Worm (Caenorhabditis elegans) whole organism, late embryonic: Measurements from ENCODE around the gene rbg-3.

Source experiments
- C38D4.7 ChIP-seq: fragments of 200-800 bp; sonication (Bioruptor generic); optimal IDR thresholded peaks from 2 replicates; lab custom pipeline; 2018; ENCODE audit warnings: mild to moderate bottlenecking, missing genetic modification characterization, moderate library complexity, missing compliant biosample characterization
- F13H6.1 ChIP-seq: sonication (generic microtip); optimal IDR thresholded peaks from 2 replicates; lab custom pipeline; 2016; ENCODE audit warnings: missing genetic modification characterization, missing compliant biosample characterization
- K02D7.2 ChIP-seq: sonication (generic microtip); optimal IDR thresholded peaks from 2 replicates; lab custom pipeline; 2017; ENCODE audit warnings: mild to moderate bottlenecking, missing genetic modification characterization, missing compliant biosample characterization
- T23F11.4 ChIP-seq: fragments of 200-800 bp; sonication (Bioruptor generic); optimal IDR thresholded peaks from 2 replicates; lab custom pipeline; 2018; ENCODE audit warnings: mild to moderate bottlenecking, missing genetic modification characterization, missing compliant biosample characterization
- ceh-14 ChIP-seq: sonication (generic microtip); optimal IDR thresholded peaks from 2 replicates; lab custom pipeline; 2016; ENCODE audit warnings: missing genotype, missing genetic modification characterization, missing compliant biosample characterization
- ceh-18 ChIP-seq: sonication (generic microtip); optimal IDR thresholded peaks from 2 replicates; lab custom pipeline; 2016; ENCODE audit warnings: missing genetic modification characterization, missing compliant biosample characterization
- ceh-19 ChIP-seq: fragments of 200-800 bp; sonication (Bioruptor generic); optimal IDR thresholded peaks from 2 replicates; lab custom pipeline; 2018; ENCODE audit warnings: mild to moderate bottlenecking, missing genetic modification characterization, missing compliant biosample characterization
- ceh-2 ChIP-seq: sonication (generic microtip); optimal IDR thresholded peaks from 2 replicates; lab custom pipeline; 2016; ENCODE audit warnings: missing genotype, missing genetic modification characterization, missing compliant biosample characterization
- ceh-22 ChIP-seq: sonication (generic microtip); optimal IDR thresholded peaks from 2 replicates; lab custom pipeline; 2017; ENCODE audit warnings: missing biosample characterization, missing genetic modification characterization
- ceh-31 ChIP-seq: sonication (generic microtip); optimal IDR thresholded peaks from 2 replicates; lab custom pipeline; 2016; ENCODE audit warnings: missing genetic modification characterization, missing compliant biosample characterization
- ceh-34 ChIP-seq: sonication (generic microtip); optimal IDR thresholded peaks from 2 replicates; lab custom pipeline; 2016; ENCODE audit warnings: mild to moderate bottlenecking, missing genetic modification characterization, missing compliant biosample characterization
- ceh-45 ChIP-seq: fragments of 200-800 bp; sonication (Bioruptor generic); IDR thresholded peaks from 2 replicates; pipeline ENCODE4 v1.3.6; 2022; ENCODE audit warnings: missing genetic modification reagents, missing genetic modification characterization, missing compliant biosample characterization
- ceh-48 ChIP-seq: sonication (generic microtip); optimal IDR thresholded peaks from 2 replicates; lab custom pipeline; 2016; ENCODE audit warnings: missing genetic modification characterization, inconsistent platforms, missing compliant biosample characterization
- ceh-6 ChIP-seq: fragments of 200-800 bp; sonication (Bioruptor generic); optimal IDR thresholded peaks from 2 replicates; lab custom pipeline; 2018; ENCODE audit warnings: mild to moderate bottlenecking, missing genetic modification characterization, missing compliant biosample characterization
- che-1 ChIP-seq: sonication (generic microtip); optimal IDR thresholded peaks from 2 replicates; lab custom pipeline; 2016; ENCODE audit warnings: mild to moderate bottlenecking, missing genetic modification characterization, missing compliant biosample characterization
- dmd-4 ChIP-seq: sonication (generic microtip); optimal IDR thresholded peaks from 2 replicates; lab custom pipeline; 2016; ENCODE audit warnings: borderline replicate concordance, missing genetic modification characterization, missing compliant biosample characterization
- dve-1 ChIP-seq: sonication (generic microtip); optimal IDR thresholded peaks from 2 replicates; lab custom pipeline; 2017; ENCODE audit warnings: antibody characterized with exemption, mild to moderate bottlenecking, missing genetic modification characterization, missing compliant biosample characterization
- elt-2 ChIP-seq: sonication (generic microtip); optimal IDR thresholded peaks from 2 replicates; lab custom pipeline; 2016; ENCODE audit warnings: missing genetic modification reagents, missing genetic modification characterization, missing compliant biosample characterization
- ets-4 ChIP-seq: sonication (generic microtip); optimal IDR thresholded peaks from 2 replicates; lab custom pipeline; 2016; ENCODE audit warnings: missing genetic modification characterization, missing compliant biosample characterization
- fax-1 ChIP-seq: sonication (generic microtip); optimal IDR thresholded peaks from 2 replicates; lab custom pipeline; 2016; ENCODE audit warnings: missing genotype, missing genetic modification characterization, missing compliant biosample characterization
- hlh-13 ChIP-seq: fragments of 200-800 bp; sonication (Bioruptor generic); optimal IDR thresholded peaks from 2 replicates; lab custom pipeline; 2018; ENCODE audit warnings: mild to moderate bottlenecking, missing genetic modification characterization, missing compliant biosample characterization
- hlh-30 ChIP-seq: sonication (generic microtip); optimal IDR thresholded peaks from 2 replicates; lab custom pipeline; 2017; ENCODE audit warnings: antibody characterized with exemption, missing genetic modification characterization, missing compliant biosample characterization; ENCODE audit not compliant: insufficient read depth
- mec-3 ChIP-seq: sonication (generic microtip); optimal IDR thresholded peaks from 2 replicates; lab custom pipeline; 2016; ENCODE audit warnings: borderline replicate concordance, missing genetic modification characterization, missing compliant biosample characterization
- nfya-1 ChIP-seq: sonication (generic microtip); optimal IDR thresholded peaks from 2 replicates; lab custom pipeline; 2017; ENCODE audit warnings: missing genetic modification characterization, mild to moderate bottlenecking, missing compliant biosample characterization, antibody characterized with exemption, moderate library complexity
- pag-3 ChIP-seq: sonication (generic microtip); optimal IDR thresholded peaks from 2 replicates; lab custom pipeline; 2016; ENCODE audit warnings: missing compliant biosample characterization, missing genetic modification characterization, borderline replicate concordance
- pat-9 ChIP-seq: fragments of 200-800 bp; sonication (Bioruptor generic); optimal IDR thresholded peaks from 2 replicates; lab custom pipeline; 2018; ENCODE audit warnings: mild to moderate bottlenecking, missing genetic modification characterization, moderate library complexity, missing compliant biosample characterization
- pax-1 ChIP-seq: fragments of 150-350 bp; optimal IDR thresholded peaks from 2 replicates; lab custom pipeline; 2014; ENCODE audit warnings: missing biosample characterization, missing genetic modification characterization
- ref-2 ChIP-seq: sonication (generic microtip); optimal IDR thresholded peaks from 2 replicates; lab custom pipeline; 2016; ENCODE audit warnings: missing genetic modification characterization, missing compliant biosample characterization
- rnt-1 ChIP-seq: sonication (generic microtip); optimal IDR thresholded peaks from 2 replicates; lab custom pipeline; 2016; ENCODE audit warnings: missing genetic modification characterization, missing compliant biosample characterization
- sdc-2 ChIP-seq: sonication (generic microtip); optimal IDR thresholded peaks from 2 replicates; lab custom pipeline; 2016; ENCODE audit warnings: missing genotype, missing genetic modification characterization, missing compliant biosample characterization
- sox-4 ChIP-seq: sonication (generic microtip); optimal IDR thresholded peaks from 2 replicates; lab custom pipeline; 2017; ENCODE audit warnings: mild to moderate bottlenecking, missing genetic modification characterization, inconsistent platforms, missing compliant biosample characterization
- tbx-2 ChIP-seq: sonication (generic microtip); optimal IDR thresholded peaks from 2 replicates; lab custom pipeline; 2016; ENCODE audit warnings: missing genetic modification characterization, missing compliant biosample characterization
- tbx-7 ChIP-seq: sonication (generic microtip); optimal IDR thresholded peaks from 2 replicates; lab custom pipeline; 2016; ENCODE audit warnings: missing genotype, missing genetic modification characterization, missing compliant biosample characterization
- ttx-3 ChIP-seq: sonication (generic microtip); optimal IDR thresholded peaks from 2 replicates; lab custom pipeline; 2016; ENCODE audit warnings: missing genetic modification reagents, missing genetic modification characterization, missing compliant biosample characterization
- unc-3 ChIP-seq, 2 experiments: fragments of 200-800 bp in 1 of 2; sonication (Bioruptor generic) in 1 of 2; sonication (generic microtip) in 1 of 2; conservative IDR thresholded peaks in 1 of 2; optimal IDR thresholded peaks in 1 of 2; 2 replicates each; pipeline versions ENCODE4 v1.3.6 to Lab custom; 2016 to 2022; ENCODE audit warnings: missing compliant biosample characterization in 2 of 2, missing genetic modification characterization in 2 of 2, missing genetic modification reagents in 1 of 2
- unc-42 ChIP-seq: sonication (generic microtip); optimal IDR thresholded peaks from 2 replicates; lab custom pipeline; 2016; ENCODE audit warnings: missing genotype, missing genetic modification characterization, missing compliant biosample characterization
- unc-55 ChIP-seq: sonication (generic microtip); optimal IDR thresholded peaks from 2 replicates; lab custom pipeline; 2017; ENCODE audit warnings: missing biosample characterization, missing genetic modification reagents, missing genetic modification characterization
- unc-86 ChIP-seq: sonication (generic microtip); optimal IDR thresholded peaks from 2 replicates; lab custom pipeline; 2016; ENCODE audit warnings: missing genetic modification characterization, missing compliant biosample characterization

The rbg-3 gene

DNA sequence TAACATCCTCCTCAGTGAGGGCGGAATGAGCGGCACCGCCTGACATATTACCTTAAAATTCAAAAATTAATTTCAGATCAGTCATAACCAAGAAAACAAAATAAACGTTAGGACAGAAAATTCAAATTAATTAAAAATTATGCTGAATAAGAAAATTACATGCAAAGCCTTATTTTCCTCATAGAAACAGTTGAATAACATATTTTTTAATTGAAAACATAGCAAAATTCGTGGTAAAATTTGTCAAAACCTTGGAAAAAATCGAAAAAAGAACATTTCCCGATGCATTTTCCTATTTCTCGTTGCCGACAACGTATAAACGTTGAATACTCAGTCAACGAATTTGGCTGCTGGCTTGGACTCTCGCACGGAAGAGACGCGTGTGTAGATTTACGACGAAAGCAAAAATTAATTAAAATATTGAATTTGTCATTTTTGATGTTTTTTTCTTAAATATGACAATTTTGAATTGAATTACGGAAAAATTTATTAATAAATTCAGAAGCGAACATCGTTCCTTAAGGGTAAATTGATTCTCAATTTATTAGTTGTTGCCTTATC lies at the start of gene rbg-3, which contains the start of gene rps-0:
rbg-3 (plus strand) TSS at position 424 of the 561 bp plus-strand sequence.
rps-0 (minus strand) TSS at position 51 of the 561 bp plus-strand sequence.
- TF ChIP-seq ceh-2 (tag; lab: Kevin White, UChicago) (peak; percentile 1), nfya-1 (peak; percentile 87), mec-3 (tag; lab: Kevin White, UChicago) (no peak), ceh-31 (tag; lab: Kevin White, UChicago) (peak; percentile 75), ets-4 (tag; lab: Kevin White, UChicago) (peak; percentile 70), ceh-6 (GFP tag; lab: Kevin White, UChicago) (no peak), sdc-2 (no peak), tbx-2 (tag; lab: Kevin White, UChicago) (peak; percentile 56), hlh-30 (tag; lab: Kevin White, UChicago) (peak; percentile 19), pag-3 (tag; lab: Kevin White, UChicago) (no peak), ceh-18 (tag; lab: Kevin White, UChicago) (peak; percentile 68), pax-1 (tag; lab: Kevin White, UChicago) (peak; percentile 92), elt-2 (tag; lab: Kevin White, UChicago) (peak; percentile 33), rnt-1 (tag; lab: Kevin White, UChicago) (peak; percentile 21), dve-1 (tag; lab: Kevin White, UChicago) (peak; percentile 67), ceh-14 (tag; lab: Kevin White, UChicago) (peak; percentile 70), ceh-48 (tag; lab: Kevin White, UChicago) (peak; percentile 9), ceh-19 (no peak), ref-2 (tag; lab: Kevin White, UChicago) (peak; percentile 29), ceh-34 (tag; lab: Kevin White, UChicago) (peak; percentile 22), unc-86 (tag; lab: Kevin White, UChicago) (peak; percentile 4), unc-55 (GFP tag; lab: Kevin White, UChicago) (peak; percentile 57), tbx-7 (tag; lab: Kevin White, UChicago) (peak; percentile 9), fax-1 (tag; lab: Kevin White, UChicago) (no peak), unc-42 (tag; lab: Kevin White, UChicago) (peak; percentile 96), ceh-22 (tag; lab: Kevin White, UChicago) (no peak), F13H6.1 (no peak), pat-9 (no peak), ttx-3 (no peak), unc-3 (GFP tag; conservative IDR thresholded peaks at IDR 0.05; lab: Robert Waterston, UW) (no peak), unc-3 (tag; optimal IDR thresholded peaks at IDR 0.05; lab: Kevin White, UChicago) (no peak)
- TF ChIP-seq, all 69 proteins: peak for 19

- TF ChIP-seq che-1 (tag; lab: Kevin White, UChicago) (no peak), nfya-1 (no peak), K02D7.2 (tag; lab: Kevin White, UChicago) (no peak), ets-4 (tag; lab: Kevin White, UChicago) (no peak), unc-42 (tag; lab: Kevin White, UChicago) (no peak), unc-3 (GFP tag; conservative IDR thresholded peaks at IDR 0.05; lab: Robert Waterston, UW) (no peak), unc-3 (tag; optimal IDR thresholded peaks at IDR 0.05; lab: Kevin White, UChicago) (no peak), T23F11.4 (GFP tag; lab: Kevin White, UChicago) (no peak), pat-9 (no peak), pax-1 (tag; lab: Kevin White, UChicago) (no peak), pag-3 (tag; lab: Kevin White, UChicago) (no peak), ceh-45 (no peak), hlh-13 (GFP tag; lab: Kevin White, UChicago) (no peak), sox-4 (tag; lab: Kevin White, UChicago) (no peak), C38D4.7 (GFP tag; lab: Kevin White, UChicago) (no peak), dmd-4 (no peak), tbx-2 (tag; lab: Kevin White, UChicago) (no peak)
These were observed 49.0 kb upstream of the rbg-3 start, which contains the start of gene pgap-2 for ce11 chrIII:4705207-4705606. Gene pgap-2 (plus strand): TSS chrIII:4705507.
